Worm (Caenorhabditis elegans) whole organism, L3 larva: ENCODE data around the gene K09C8.9.
A peak's percentile ranks its signal among the peaks of the same experiment; 100 is the strongest.

Source experiments
- R02D3.7 ChIP-seq: fragments of 150-350 bp; optimal IDR thresholded peaks from 2 replicates; lab custom pipeline; 2014; ENCODE audit warnings: missing biosample characterization, missing genetic modification characterization
- ZK546.5 ChIP-seq: sonication (generic microtip); optimal IDR thresholded peaks from 2 replicates; lab custom pipeline; 2017; ENCODE audit warnings: missing biosample characterization, missing genetic modification characterization
- aly-2 ChIP-seq: fragments of 150-350 bp; optimal IDR thresholded peaks from 2 replicates; lab custom pipeline; 2014; ENCODE audit warnings: missing biosample characterization, missing genetic modification characterization
- ama-1 ChIP-seq: fragments of 150-350 bp; optimal IDR thresholded peaks from 2 replicates; lab custom pipeline; 2018
- ceh-16 ChIP-seq: sonication (generic microtip); optimal IDR thresholded peaks from 2 replicates; lab custom pipeline; 2017; ENCODE audit warnings: missing biosample characterization, missing genetic modification characterization
- ceh-28 ChIP-seq: fragments of 150-350 bp; optimal IDR thresholded peaks from 2 replicates; lab custom pipeline; 2014; ENCODE audit warnings: missing biosample characterization, missing genetic modification reagents, missing genetic modification characterization
- ceh-82 ChIP-seq: fragments of 150-350 bp; optimal IDR thresholded peaks from 2 replicates; lab custom pipeline; 2014; ENCODE audit warnings: missing biosample characterization, missing genetic modification characterization
- ceh-9 ChIP-seq: sonication (generic microtip); optimal IDR thresholded peaks from 2 replicates; lab custom pipeline; 2018; ENCODE audit warnings: missing biosample characterization, missing genetic modification characterization
- daf-12 ChIP-seq: fragments of 150-350 bp; optimal IDR thresholded peaks from 2 replicates; lab custom pipeline; 2014; ENCODE audit warnings: missing biosample characterization, missing genetic modification reagents, missing genetic modification characterization
- egl-27 ChIP-seq: sonication (generic microtip); optimal IDR thresholded peaks from 4 replicates; lab custom pipeline; 2017; ENCODE audit warnings: missing biosample characterization, missing genetic modification reagents, missing genetic modification characterization
- egl-5 ChIP-seq: fragments of 150-350 bp; optimal IDR thresholded peaks from 2 replicates; lab custom pipeline; 2017; ENCODE audit warnings: missing biosample characterization, missing genetic modification reagents, missing genetic modification characterization, inconsistent platforms
- elt-1 ChIP-seq: fragments of 150-350 bp; optimal IDR thresholded peaks from 2 replicates; lab custom pipeline; 2014; ENCODE audit warnings: missing biosample characterization, missing genetic modification characterization
- elt-2 ChIP-seq: sonication (generic microtip); optimal IDR thresholded peaks from 2 replicates; lab custom pipeline; 2016; ENCODE audit warnings: missing genetic modification reagents, mild to moderate bottlenecking, missing genetic modification characterization, missing compliant biosample characterization
- elt-3 ChIP-seq, 3 experiments: fragments of 150-350 bp in 1 of 3; sonication (generic microtip) in 2 of 3; optimal IDR thresholded peaks; 2 replicates in 2 of 3; 4 replicates in 1 of 3; lab custom pipeline; 2014 to 2017; ENCODE audit warnings: missing biosample characterization in 3 of 3, missing genetic modification characterization in 3 of 3
- eor-1 ChIP-seq, 2 experiments: fragments of 150-350 bp; optimal IDR thresholded peaks; 2 replicates each; lab custom pipeline; 2014 to 2018; ENCODE audit warnings: missing biosample characterization in 2 of 2, missing genetic modification characterization in 2 of 2
- fkh-10 ChIP-seq: sonication (generic microtip); optimal IDR thresholded peaks from 2 replicates; lab custom pipeline; 2017; ENCODE audit warnings: missing biosample characterization, missing genetic modification reagents, missing genetic modification characterization
- fkh-2 ChIP-seq: fragments of 150-350 bp; optimal IDR thresholded peaks from 2 replicates; lab custom pipeline; 2014; ENCODE audit warnings: missing biosample characterization, missing genetic modification reagents, missing genetic modification characterization
- fos-1 ChIP-seq: fragments of 150-350 bp; optimal IDR thresholded peaks from 2 replicates; lab custom pipeline; 2014; ENCODE audit warnings: missing biosample characterization, missing genetic modification characterization
- hmg-11 ChIP-seq: sonication (generic microtip); optimal IDR thresholded peaks from 2 replicates; lab custom pipeline; 2016; ENCODE audit warnings: missing genetic modification characterization, missing compliant biosample characterization
- jun-1 ChIP-seq: fragments of 150-350 bp; optimal IDR thresholded peaks from 2 replicates; lab custom pipeline; 2014; ENCODE audit warnings: missing biosample characterization, missing genetic modification reagents, missing genetic modification characterization
- lin-15B ChIP-seq: fragments of 150-350 bp; optimal IDR thresholded peaks from 2 replicates; lab custom pipeline; 2014; ENCODE audit warnings: missing biosample characterization, missing genetic modification characterization
- lin-39 ChIP-seq: fragments of 150-350 bp; optimal IDR thresholded peaks from 2 replicates; lab custom pipeline; 2018; ENCODE audit warnings: missing biosample characterization, missing genetic modification reagents, missing genetic modification characterization
- mdl-1 ChIP-seq: fragments of 150-350 bp; optimal IDR thresholded peaks from 2 replicates; lab custom pipeline; 2014; ENCODE audit warnings: missing biosample characterization, missing genetic modification characterization
- nhr-11 ChIP-seq: fragments of 150-350 bp; optimal IDR thresholded peaks from 2 replicates; lab custom pipeline; 2014; ENCODE audit warnings: missing biosample characterization, missing genetic modification characterization
- nhr-12 ChIP-seq: fragments of 150-350 bp; optimal IDR thresholded peaks from 2 replicates; lab custom pipeline; 2014; ENCODE audit warnings: missing biosample characterization, missing genetic modification characterization
- nhr-23 ChIP-seq: fragments of 150-350 bp; optimal IDR thresholded peaks from 2 replicates; lab custom pipeline; 2014; ENCODE audit warnings: missing biosample characterization, missing genetic modification reagents, missing genetic modification characterization
- nhr-25 ChIP-seq: sonication (generic microtip); optimal IDR thresholded peaks from 2 replicates; lab custom pipeline; 2017; ENCODE audit warnings: missing biosample characterization, missing genetic modification characterization
- nhr-43 ChIP-seq: sonication (generic microtip); optimal IDR thresholded peaks from 2 replicates; lab custom pipeline; 2016; ENCODE audit warnings: mild to moderate bottlenecking, missing genetic modification characterization, missing compliant biosample characterization; ENCODE audit not compliant: poor library complexity, severe bottlenecking
- nhr-67 ChIP-seq: fragments of 150-350 bp; optimal IDR thresholded peaks from 2 replicates; lab custom pipeline; 2014; ENCODE audit warnings: missing biosample characterization, missing genetic modification characterization
- nhr-76 ChIP-seq: fragments of 150-350 bp; sonication (generic microtip); optimal IDR thresholded peaks from 5 replicates; lab custom pipeline; 2014; ENCODE audit warnings: missing biosample characterization, missing genetic modification characterization
- pha-4 ChIP-seq: fragments of 150-350 bp; optimal IDR thresholded peaks from 2 replicates; lab custom pipeline; 2014; ENCODE audit warnings: missing biosample characterization, missing genetic modification reagents, missing genetic modification characterization
- pqm-1 ChIP-seq: fragments of 150-350 bp; optimal IDR thresholded peaks from 2 replicates; lab custom pipeline; 2017; ENCODE audit warnings: missing biosample characterization, missing genetic modification characterization, inconsistent platforms
- skn-1 ChIP-seq: fragments of 150-350 bp; optimal IDR thresholded peaks from 2 replicates; lab custom pipeline; 2014; ENCODE audit warnings: missing biosample characterization, missing genetic modification characterization
- tbx-2 ChIP-seq: sonication (generic microtip); optimal IDR thresholded peaks from 2 replicates; lab custom pipeline; 2016; ENCODE audit warnings: mild to moderate bottlenecking, missing genetic modification characterization, missing compliant biosample characterization
- unc-39 ChIP-seq: sonication (generic microtip); optimal IDR thresholded peaks from 4 replicates; lab custom pipeline; 2017; ENCODE audit warnings: missing biosample characterization, missing genetic modification characterization
- unc-62 ChIP-seq: fragments of 150-350 bp; sonication (generic microtip); optimal IDR thresholded peaks from 4 replicates; lab custom pipeline; 2014; ENCODE audit warnings: missing biosample characterization, missing genetic modification reagents, missing genetic modification characterization
- zag-1 ChIP-seq: fragments of 150-350 bp; optimal IDR thresholded peaks from 2 replicates; lab custom pipeline; 2014; ENCODE audit warnings: missing biosample characterization, missing genetic modification characterization
- ztf-11 ChIP-seq: fragments of 150-350 bp; optimal IDR thresholded peaks from 2 replicates; lab custom pipeline; 2014; ENCODE audit warnings: missing biosample characterization, missing genetic modification characterization
- ztf-4 ChIP-seq: fragments of 150-350 bp; optimal IDR thresholded peaks from 2 replicates; lab custom pipeline; 2014; ENCODE audit warnings: missing biosample characterization, missing genetic modification characterization

Gene K09C8.9

DNA sequence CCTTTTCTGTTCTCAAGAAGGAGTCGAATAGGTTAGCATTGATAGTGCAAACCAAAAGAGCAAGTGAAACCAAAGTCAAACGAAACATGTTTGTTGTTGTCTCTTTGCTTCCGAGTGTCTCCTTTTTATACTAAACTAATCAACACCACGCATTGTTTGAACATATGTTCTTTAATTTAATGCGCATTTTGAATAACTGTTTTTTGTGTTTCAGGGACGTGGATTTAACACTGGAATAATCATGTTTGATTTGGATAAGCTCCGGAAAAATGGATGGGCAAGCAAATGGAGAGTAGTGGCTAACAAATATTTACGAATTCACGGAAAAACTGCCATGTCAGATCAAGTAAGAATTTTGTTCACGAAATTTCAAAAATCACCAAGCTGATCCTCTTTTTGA, at the start of gene K09C8.9:
Gene K09C8.9 (minus strand): TSS at position 101 of the 400 bp plus-strand sequence.
- no peak for TF ChIP-seq elt-2 (tag; lab: Kevin White, UChicago)
- TF ChIP-seq ztf-4 (tag; lab: Kevin White, UChicago), result no peak
- TF ChIP-seq elt-1, result no peak
- TF ChIP-seq R02D3.7 (tag; lab: Kevin White, UChicago), result no peak
- no peak for TF ChIP-seq elt-3 (tag; optimal IDR thresholded peaks at IDR 0.05; lab: Kevin White, UChicago)
- TF ChIP-seq jun-1 (tag; lab: Kevin White, UChicago), result no peak
- TF ChIP-seq fos-1, result no peak
- no peak for TF ChIP-seq tbx-2 (tag; lab: Kevin White, UChicago)
- TF ChIP-seq nhr-76 (tag; lab: Kevin White, UChicago), result no peak
- TF ChIP-seq pqm-1, result no peak
- no peak for TF ChIP-seq ama-1
- TF ChIP-seq nhr-43, result no peak
- no peak for TF ChIP-seq skn-1 (tag; lab: Kevin White, UChicago)
- TF ChIP-seq lin-39 (tag; lab: Kevin White, UChicago), result no peak
- TF ChIP-seq ztf-11 (tag; lab: Kevin White, UChicago), result no peak

DNA sequence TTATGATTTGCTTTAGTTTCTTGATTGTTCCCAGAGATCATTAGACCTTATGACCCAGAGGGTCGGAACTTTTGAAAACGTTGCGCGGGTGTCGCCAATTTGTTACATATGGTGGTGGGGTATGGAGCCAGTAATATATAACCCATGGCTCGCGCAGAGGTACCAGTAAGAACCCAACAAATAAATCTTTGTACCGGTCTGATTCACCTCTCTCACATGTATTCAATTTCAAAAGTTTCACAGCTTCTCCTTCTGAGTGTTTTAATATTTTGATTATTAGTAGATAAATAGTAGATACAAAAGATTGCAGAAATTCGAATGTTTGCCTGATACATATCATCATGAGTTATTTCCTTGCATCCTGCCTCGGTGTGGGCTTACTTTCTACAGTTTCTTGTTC, 48.5 kb upstream of the K09C8.9 start, which contains the start of gene egl-15:
Gene egl-15 (plus strand): TSS at position 301 of the 400 bp plus-strand sequence.
- no peak for TF ChIP-seq ceh-82 (tag; lab: Kevin White, UChicago)
- TF ChIP-seq ceh-9 (tag; lab: Kevin White, UChicago), result no peak
- no peak for TF ChIP-seq pqm-1
- TF ChIP-seq eor-1 (tag; optimal IDR thresholded peaks at IDR 0.05; lab: Kevin White, UChicago), result no peak
- no peak for TF ChIP-seq nhr-76 (tag; lab: Kevin White, UChicago)
- TF ChIP-seq elt-2 (tag; lab: Kevin White, UChicago), result no peak
- no peak for TF ChIP-seq unc-62 (GFP tag; lab: Kevin White, UChicago)
- no peak for TF ChIP-seq hmg-11

DNA sequence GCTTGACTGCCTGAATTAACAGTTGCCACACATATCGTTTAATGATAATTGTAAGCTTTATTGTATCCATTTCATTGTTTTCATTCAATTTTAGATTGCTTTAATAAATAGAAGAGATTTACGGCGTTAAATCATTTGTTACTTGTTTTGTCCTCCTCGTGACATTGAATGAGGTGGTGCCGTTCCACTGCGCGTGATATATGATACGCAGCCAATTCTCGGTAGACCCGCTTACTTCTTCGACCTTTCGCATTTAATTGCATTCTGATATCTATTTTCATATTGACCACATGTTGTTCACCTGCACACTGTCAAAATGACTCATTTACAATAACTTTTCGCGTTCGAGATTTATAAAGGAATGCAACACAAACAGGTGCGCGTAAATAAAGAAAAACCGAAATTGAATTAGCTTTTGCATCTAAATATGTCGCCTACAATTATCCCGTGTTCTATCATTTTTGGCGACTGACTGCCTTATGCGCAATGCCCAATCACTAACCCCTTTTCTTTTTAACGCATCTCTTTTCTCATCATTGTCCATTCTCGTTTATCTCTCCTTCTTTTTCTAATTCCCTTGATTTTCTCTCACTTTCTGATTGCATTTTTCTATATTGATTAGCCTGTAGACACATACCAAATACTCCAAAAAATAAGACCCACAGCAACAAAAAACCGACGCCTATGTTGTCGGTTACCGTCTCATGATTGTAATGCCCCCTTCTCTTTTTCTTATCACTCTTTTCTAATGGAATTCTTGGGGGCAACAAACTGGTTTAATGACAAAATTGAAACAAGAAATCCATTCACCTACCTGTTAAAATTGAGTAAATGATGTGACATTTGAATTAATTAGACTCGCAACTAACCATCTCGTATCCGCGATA, 47.0 kb upstream of the K09C8.9 start:
- TF ChIP-seq nhr-23 (peak; percentile 48), egl-5 (tag; lab: Kevin White, UChicago) (no peak), elt-3 (tag; optimal IDR thresholded peaks at IDR 0.05; lab: Kevin White, UChicago) (peak in 1 of 3 experiments; percentile 50), zag-1 (tag; lab: Kevin White, UChicago) (no peak), lin-39 (tag; lab: Kevin White, UChicago) (no peak), nhr-25 (tag; lab: Kevin White, UChicago) (peak; percentile 28), nhr-11 (tag; lab: Kevin White, UChicago) (no peak), lin-15B (tag; lab: Kevin White, UChicago) (no peak), nhr-43 (peak; percentile 37), ceh-28 (tag; lab: Kevin White, UChicago) (peak; percentile 25), egl-27 (tag; lab: Kevin White, UChicago) (no peak)

ce11 chrX:11012337-11012736, 44.7 kb upstream of the K09C8.9 start, which contains the start of gene F58A3.3:
TSS of gene F58A3.3 (plus strand) at chrX:11012637.
- TF ChIP-seq zag-1 (tag; lab: Kevin White, UChicago) (no peak), ceh-16 (tag; lab: Kevin White, UChicago) (no peak), fkh-10 (GFP tag; lab: Kevin White, UChicago) (no peak), fkh-2 (no peak), lin-15B (tag; lab: Kevin White, UChicago) (no peak), nhr-11 (tag; lab: Kevin White, UChicago) (no peak), daf-12 (tag; lab: Kevin White, UChicago) (no peak), mdl-1 (tag; lab: Kevin White, UChicago) (no peak), aly-2 (tag; lab: Kevin White, UChicago) (no peak), lin-39 (tag; lab: Kevin White, UChicago) (no peak), pha-4 (tag; lab: Kevin White, UChicago) (no peak), unc-39 (tag; lab: Kevin White, UChicago) (no peak), elt-3 (tag; optimal IDR thresholded peaks at IDR 0.05; lab: Kevin White, UChicago) (no peak), nhr-76 (tag; lab: Kevin White, UChicago) (no peak), ZK546.5 (tag; lab: Kevin White, UChicago) (no peak), nhr-12 (tag; lab: Kevin White, UChicago) (no peak), jun-1 (tag; lab: Kevin White, UChicago) (no peak), nhr-67 (tag; lab: Kevin White, UChicago) (no peak)
